Worm (Caenorhabditis elegans) whole organism, midembryonic: ENCODE results near the gene Y51A2A.16.

ENCODE experiments used
- T22C8.4 ChIP-seq: fragments of 200-800 bp; sonication (Bioruptor generic); IDR thresholded peaks from 2 replicates; pipeline ENCODE4 v1.3.6; 2022; ENCODE audit warnings: missing genetic modification characterization, missing compliant biosample characterization
- flt-1 ChIP-seq: fragments of 200-800 bp; sonication (Bioruptor generic); IDR thresholded peaks from 2 replicates; pipeline ENCODE4 v1.3.6; 2022; ENCODE audit warnings: missing genetic modification characterization, missing compliant biosample characterization
- ref-1 ChIP-seq: fragments of 200-800 bp; sonication (Bioruptor generic); conservative IDR thresholded peaks from 2 replicates; pipeline ENCODE4 v1.3.6; 2022; ENCODE audit warnings: missing genetic modification reagents, missing genetic modification characterization, missing compliant biosample characterization
- ztf-23 ChIP-seq: fragments of 200-800 bp; sonication (Bioruptor generic); IDR thresholded peaks from 2 replicates; pipeline ENCODE4 v1.3.6; 2022; ENCODE audit warnings: missing genetic modification reagents, missing genetic modification characterization, missing compliant biosample characterization

DNA sequence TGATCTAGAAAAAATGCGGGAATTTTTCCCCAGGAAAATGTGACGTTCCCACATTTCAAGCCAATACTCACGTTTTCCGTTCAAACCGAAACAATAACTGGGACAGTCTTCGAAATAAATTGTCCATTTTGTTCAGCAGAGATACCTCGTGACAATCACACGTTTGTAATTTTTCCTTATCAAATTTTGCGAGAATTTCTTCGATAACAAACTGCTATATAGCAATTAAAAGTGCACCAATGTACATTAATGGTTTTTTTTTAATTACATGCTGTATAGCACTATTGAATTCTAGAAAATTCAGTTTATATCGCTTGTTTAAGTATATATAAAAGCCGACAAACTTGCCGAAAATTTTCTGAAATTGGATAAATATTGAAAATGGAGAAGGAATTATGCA lies 14.4 kb downstream of the Y51A2A.16 start, which contains the start of gene R10E8.6:
- TF ChIP-seq ref-1 (GFP tag; lab: Robert Waterston, UW) (no peak), T22C8.4 (no peak), ztf-23 (GFP tag; lab: Robert Waterston, UW) (no peak), flt-1 (GFP tag; lab: Robert Waterston, UW) (no peak)
